Worm (Caenorhabditis elegans) whole organism, L4 larva: ENCODE measurements around the gene aakg-1.

Experiments used
- R02D3.7 ChIP-seq: fragments of 150-350 bp; sonication (generic microtip); optimal IDR thresholded peaks from 3 replicates; lab custom pipeline; 2014; ENCODE audit warnings: missing biosample characterization, missing genetic modification characterization
- T20F7.1 ChIP-seq: fragments of 200-800 bp; sonication (Bioruptor generic); optimal IDR thresholded peaks from 2 replicates; lab custom pipeline; 2018; ENCODE audit warnings: mild to moderate bottlenecking, missing genetic modification characterization, missing compliant biosample characterization
- T26A8.4 ChIP-seq: fragments of 200-800 bp; sonication (Bioruptor generic); IDR thresholded peaks from 2 replicates; pipeline ENCODE4 v1.3.6; 2022; ENCODE audit warnings: missing genetic modification characterization, missing compliant biosample characterization
- Y105C5A.15 ChIP-seq: fragments of 200-800 bp; sonication (Bioruptor generic); IDR thresholded peaks from 2 replicates; pipeline ENCODE4 v1.3.6; 2022; ENCODE audit warnings: missing genetic modification characterization, missing compliant biosample characterization
- Y5F2A.4 ChIP-seq: fragments of 200-800 bp; sonication (Bioruptor generic); optimal IDR thresholded peaks from 2 replicates; lab custom pipeline; 2018; ENCODE audit warnings: mild to moderate bottlenecking, missing genetic modification characterization, missing compliant biosample characterization
- attf-4 ChIP-seq: sonication (generic microtip); optimal IDR thresholded peaks from 3 replicates; lab custom pipeline; 2017; ENCODE audit warnings: missing biosample characterization, missing genetic modification characterization
- ceh-20 ChIP-seq: fragments of 200-800 bp; sonication (Bioruptor generic); IDR thresholded peaks from 2 replicates; pipeline ENCODE4 v1.3.6; 2022; ENCODE audit warnings: missing genetic modification reagents, missing genetic modification characterization, missing compliant biosample characterization
- ceh-62 ChIP-seq: sonication (generic microtip); optimal IDR thresholded peaks from 2 replicates; lab custom pipeline; 2017; ENCODE audit warnings: missing biosample characterization, missing genetic modification characterization
- ceh-82 ChIP-seq: sonication (generic microtip); optimal IDR thresholded peaks from 2 replicates; lab custom pipeline; 2017; ENCODE audit warnings: missing biosample characterization, missing genetic modification characterization
- ces-1 ChIP-seq: fragments of 150-350 bp; sonication (generic microtip); optimal IDR thresholded peaks from 4 replicates; lab custom pipeline; 2014; ENCODE audit warnings: missing biosample characterization, missing genetic modification reagents, missing genetic modification characterization
- ctbp-1 ChIP-seq: fragments of 200-800 bp; sonication (Bioruptor generic); IDR thresholded peaks from 2 replicates; pipeline ENCODE4 v1.3.6; 2022; ENCODE audit warnings: missing genetic modification reagents, missing genetic modification characterization, missing compliant biosample characterization
- daf-16 ChIP-seq, 3 experiments: sonication (generic microtip); optimal IDR thresholded peaks; 2 replicates each; lab custom pipeline; 2016 to 2017; ENCODE audit warnings: missing genetic modification characterization in 3 of 3, missing genetic modification reagents in 3 of 3, mild to moderate bottlenecking in 2 of 3, missing compliant biosample characterization in 2 of 3, missing biosample characterization in 1 of 3, moderate library complexity in 1 of 3
- dmd-6 ChIP-seq: fragments of 200-800 bp; sonication (Bioruptor generic); IDR thresholded peaks from 2 replicates; pipeline ENCODE4 v1.3.6; 2022; ENCODE audit warnings: missing genetic modification reagents, missing genetic modification characterization, missing compliant biosample characterization
- duxl-1 ChIP-seq: sonication (generic microtip); optimal IDR thresholded peaks from 2 replicates; lab custom pipeline; 2016; ENCODE audit warnings: mild to moderate bottlenecking, missing genetic modification characterization, moderate library complexity, missing compliant biosample characterization; ENCODE audit not compliant: poor library complexity
- dve-1 ChIP-seq: sonication (generic microtip); optimal IDR thresholded peaks from 2 replicates; lab custom pipeline; 2017; ENCODE audit warnings: antibody characterized with exemption, mild to moderate bottlenecking, missing genetic modification characterization, missing compliant biosample characterization; ENCODE audit not compliant: insufficient read depth
- egl-43 ChIP-seq: fragments of 200-800 bp; sonication (Bioruptor generic); IDR thresholded peaks from 2 replicates; pipeline ENCODE4 v1.3.6; 2022; ENCODE audit warnings: missing genetic modification reagents, missing genetic modification characterization, missing compliant biosample characterization
- fos-1 ChIP-seq: fragments of 150-350 bp; optimal IDR thresholded peaks from 2 replicates; lab custom pipeline; 2014; ENCODE audit warnings: missing biosample characterization, missing genetic modification characterization
- gei-8 ChIP-seq: fragments of 200-800 bp; sonication (Bioruptor generic); optimal IDR thresholded peaks from 2 replicates; lab custom pipeline; 2018; ENCODE audit warnings: mild to moderate bottlenecking, missing genetic modification characterization, missing compliant biosample characterization
- hif-1 ChIP-seq, 2 experiments: sonication (generic microtip); optimal IDR thresholded peaks; 2 replicates each; lab custom pipeline; 2016 to 2017; ENCODE audit warnings: missing compliant biosample characterization in 2 of 2, missing genetic modification characterization in 2 of 2, missing genetic modification reagents in 2 of 2, missing genotype in 2 of 2, mild to moderate bottlenecking in 1 of 2
- hlh-11 ChIP-seq: fragments of 200-800 bp; sonication (Bioruptor generic); optimal IDR thresholded peaks from 2 replicates; lab custom pipeline; 2018; ENCODE audit warnings: mild to moderate bottlenecking, missing genetic modification characterization, missing compliant biosample characterization
- hlh-30 ChIP-seq: sonication (generic microtip); optimal IDR thresholded peaks from 2 replicates; lab custom pipeline; 2017; ENCODE audit warnings: antibody characterized with exemption, mild to moderate bottlenecking, missing genetic modification characterization, missing compliant biosample characterization; ENCODE audit not compliant: insufficient read depth
- lin-39 ChIP-seq: fragments of 150-350 bp; optimal IDR thresholded peaks from 2 replicates; lab custom pipeline; 2014; ENCODE audit warnings: missing biosample characterization, missing genetic modification reagents, missing genetic modification characterization
- lir-3 ChIP-seq: sonication (generic microtip); optimal IDR thresholded peaks from 2 replicates; lab custom pipeline; 2016; ENCODE audit warnings: mild to moderate bottlenecking, missing genetic modification characterization, missing compliant biosample characterization
- lsy-2 ChIP-seq, 2 experiments: fragments of 150-350 bp in 1 of 2; sonication (generic microtip) in 1 of 2; optimal IDR thresholded peaks; 2 replicates each; lab custom pipeline; 2014 to 2017; ENCODE audit warnings: missing biosample characterization in 2 of 2, missing genetic modification characterization in 2 of 2
- madf-5 ChIP-seq, 2 experiments: fragments of 200-800 bp; sonication (Bioruptor generic); IDR thresholded peaks; 2 replicates each; pipeline ENCODE4 v1.3.6; 2022; ENCODE audit warnings: missing compliant biosample characterization in 2 of 2, missing genetic modification characterization in 2 of 2
- mep-1 ChIP-seq: fragments of 150-350 bp; sonication (generic microtip); optimal IDR thresholded peaks from 3 replicates; lab custom pipeline; 2014; ENCODE audit warnings: missing biosample characterization, missing genetic modification characterization
- mxl-3 ChIP-seq: fragments of 200-800 bp; sonication (Bioruptor generic); optimal IDR thresholded peaks from 2 replicates; lab custom pipeline; 2018; ENCODE audit warnings: mild to moderate bottlenecking, missing genetic modification characterization, missing compliant biosample characterization
- nhr-10 ChIP-seq: fragments of 150-350 bp; optimal IDR thresholded peaks from 2 replicates; lab custom pipeline; 2014; ENCODE audit warnings: missing biosample characterization, missing genetic modification characterization
- nhr-102 ChIP-seq: sonication (generic microtip); optimal IDR thresholded peaks from 2 replicates; lab custom pipeline; 2016; ENCODE audit warnings: mild to moderate bottlenecking, missing genetic modification characterization, moderate library complexity, missing compliant biosample characterization
- nhr-11 ChIP-seq: fragments of 150-350 bp; optimal IDR thresholded peaks from 2 replicates; lab custom pipeline; 2014; ENCODE audit warnings: missing biosample characterization, missing genetic modification characterization
- nhr-25 ChIP-seq: sonication (generic microtip); optimal IDR thresholded peaks from 2 replicates; lab custom pipeline; 2017; ENCODE audit warnings: missing genetic modification characterization, mild to moderate bottlenecking, missing compliant biosample characterization, antibody characterized with exemption, moderate library complexity, borderline replicate concordance; ENCODE audit not compliant: insufficient read depth
- nhr-42 ChIP-seq: fragments of 200-800 bp; sonication (Bioruptor generic); IDR thresholded peaks from 2 replicates; pipeline ENCODE4 v1.3.6; 2022; ENCODE audit warnings: missing genetic modification characterization, missing compliant biosample characterization
- nhr-48 ChIP-seq: sonication (generic microtip); optimal IDR thresholded peaks from 2 replicates; lab custom pipeline; 2016; ENCODE audit warnings: mild to moderate bottlenecking, missing genetic modification characterization, missing compliant biosample characterization
- nhr-6 ChIP-seq: fragments of 150-350 bp; optimal IDR thresholded peaks from 2 replicates; lab custom pipeline; 2014; ENCODE audit warnings: missing biosample characterization, missing genetic modification characterization
- nhr-76 ChIP-seq: fragments of 150-350 bp; optimal IDR thresholded peaks from 2 replicates; lab custom pipeline; 2014; ENCODE audit warnings: missing biosample characterization, missing genetic modification characterization
- nhr-77 ChIP-seq: fragments of 150-350 bp; optimal IDR thresholded peaks from 2 replicates; lab custom pipeline; 2014; ENCODE audit warnings: missing biosample characterization, missing genetic modification characterization
- pha-4 ChIP-seq, 2 experiments: fragments of 150-350 bp in 1 of 2; fragments of 200-800 bp in 1 of 2; sonication (Bioruptor generic) in 1 of 2; IDR thresholded peaks in 1 of 2; optimal IDR thresholded peaks in 1 of 2; 2 replicates each; pipeline versions ENCODE4 v1.3.6 to Lab custom; 2014 to 2022; ENCODE audit warnings: missing genetic modification characterization in 2 of 2, missing genetic modification reagents in 2 of 2, missing biosample characterization in 1 of 2, missing compliant biosample characterization in 1 of 2
- pqm-1 ChIP-seq: sonication (generic microtip); optimal IDR thresholded peaks from 2 replicates; lab custom pipeline; 2017; ENCODE audit warnings: missing biosample characterization, missing genetic modification characterization
- rbr-2 ChIP-seq: sonication (generic microtip); optimal IDR thresholded peaks from 2 replicates; lab custom pipeline; 2016; ENCODE audit warnings: missing genotype, missing genetic modification characterization, missing compliant biosample characterization
- saeg-2 ChIP-seq: fragments of 200-800 bp; sonication (Bioruptor generic); IDR thresholded peaks from 2 replicates; pipeline ENCODE4 v1.3.6; 2022; ENCODE audit warnings: missing genetic modification reagents, missing genetic modification characterization, missing compliant biosample characterization
- set-16 ChIP-seq: fragments of 200-800 bp; sonication (Bioruptor generic); IDR thresholded peaks from 2 replicates; pipeline ENCODE4 v1.3.6; 2022; ENCODE audit warnings: missing genetic modification reagents, missing genetic modification characterization, missing compliant biosample characterization
- tag-97 ChIP-seq: fragments of 200-800 bp; sonication (Bioruptor generic); IDR thresholded peaks from 2 replicates; pipeline ENCODE4 v1.3.6; 2022; ENCODE audit warnings: missing genetic modification characterization, missing compliant biosample characterization
- tra-1 ChIP-seq: fragments of 200-800 bp; sonication (Bioruptor generic); IDR thresholded peaks from 2 replicates; pipeline ENCODE4 v1.3.6; 2022; ENCODE audit warnings: missing genetic modification reagents, missing genetic modification characterization, missing compliant biosample characterization
- vab-7 ChIP-seq: fragments of 200-800 bp; sonication (Bioruptor generic); IDR thresholded peaks from 2 replicates; pipeline ENCODE4 v1.3.6; 2022; ENCODE audit warnings: missing genetic modification reagents, missing genetic modification characterization, missing compliant biosample characterization
- zfp-2 ChIP-seq: sonication (generic microtip); optimal IDR thresholded peaks from 2 replicates; lab custom pipeline; 2016; ENCODE audit warnings: mild to moderate bottlenecking, missing genetic modification characterization, missing compliant biosample characterization
- zip-11 ChIP-seq: fragments of 200-800 bp; sonication (Bioruptor generic); IDR thresholded peaks from 2 replicates; pipeline ENCODE4 v1.3.6; 2022; ENCODE audit warnings: missing genetic modification characterization, missing compliant biosample characterization
- zip-2 ChIP-seq: fragments of 150-350 bp; optimal IDR thresholded peaks from 2 replicates; lab custom pipeline; 2014; ENCODE audit warnings: missing biosample characterization, missing genetic modification characterization
- ztf-7 ChIP-seq: fragments of 150-350 bp; optimal IDR thresholded peaks from 2 replicates; lab custom pipeline; 2014; ENCODE audit warnings: missing biosample characterization, missing genetic modification characterization

The aakg-1 gene

DNA sequence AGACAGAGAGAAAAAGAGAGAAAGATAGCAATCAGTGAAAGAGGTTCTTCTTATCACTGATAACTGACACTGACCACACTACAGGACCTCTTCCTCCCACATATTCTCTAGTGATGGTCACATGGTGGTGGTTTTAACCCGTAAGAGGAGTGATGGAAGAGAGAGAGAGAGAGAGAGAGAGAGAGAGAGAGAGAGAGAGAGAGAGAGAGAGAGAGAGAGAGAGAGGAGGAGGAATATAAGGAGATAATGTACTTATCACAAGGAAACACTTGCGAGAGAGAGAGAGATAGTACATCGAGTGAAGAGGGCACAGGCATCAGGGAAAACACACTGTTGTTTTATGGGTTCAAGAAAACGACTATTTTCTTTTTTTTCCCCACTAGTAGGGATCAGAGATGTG lies 25.5 kb downstream of the aakg-1 start (continued):
- TF ChIP-seq nhr-102: peak; percentile 80
- TF ChIP-seq daf-16 (GFP tag; optimal IDR thresholded peaks at IDR 0.05; lab: Kevin White, UChicago): no peak
- peak; percentile 81 for TF ChIP-seq daf-16 (tag; optimal IDR thresholded peaks at IDR 0.05; lab: Kevin White, UChicago)
- TF ChIP-seq pha-4 (GFP tag; IDR thresholded peaks at IDR 0.05; lab: Robert Waterston, UW): peak; percentile 67; the same call in 1 of the 2 replicates
- TF ChIP-seq pha-4 (tag; optimal IDR thresholded peaks at IDR 0.05; lab: Kevin White, UChicago): no peak
- no peak for TF ChIP-seq madf-5 (GFP tag; IDR thresholded peaks at IDR 0.05; lab: Robert Waterston, UW)
- TF ChIP-seq nhr-76 (tag; lab: Kevin White, UChicago): no peak
- peak; percentile 50 for TF ChIP-seq zip-2 (tag; lab: Kevin White, UChicago)
- TF ChIP-seq zip-11 (GFP tag; lab: Robert Waterston, UW): no peak
- no peak for TF ChIP-seq gei-8 (GFP tag; lab: Kevin White, UChicago)
- TF ChIP-seq ceh-82 (tag; lab: Kevin White, UChicago): no peak
- TF ChIP-seq hlh-11 (tag; lab: Kevin White, UChicago): peak; percentile 96

- no peak for TF ChIP-seq lsy-2 (tag; optimal IDR thresholded peaks at IDR 0.05; lab: Kevin White, UChicago)
- no peak for TF ChIP-seq set-16 (GFP tag; lab: Robert Waterston, UW)
- TF ChIP-seq vab-7 (GFP tag; lab: Robert Waterston, UW): no peak
- TF ChIP-seq gei-8 (GFP tag; lab: Kevin White, UChicago): no peak
- TF ChIP-seq ceh-20 (GFP tag; lab: Robert Waterston, UW): no peak
- no peak for TF ChIP-seq tra-1 (GFP tag; lab: Robert Waterston, UW)
- TF ChIP-seq nhr-48 (tag; lab: Kevin White, UChicago): no peak
- TF ChIP-seq dve-1 (tag; lab: Kevin White, UChicago): peak; percentile 51
- TF ChIP-seq hlh-30 (tag; lab: Kevin White, UChicago): no peak
- TF ChIP-seq Y5F2A.4 (GFP tag; lab: Kevin White, UChicago): no peak
- no peak for TF ChIP-seq ceh-62 (tag; lab: Kevin White, UChicago)
- no peak for TF ChIP-seq nhr-102
- TF ChIP-seq lin-39: no peak
- no peak for TF ChIP-seq nhr-10 (tag; lab: Kevin White, UChicago)
- TF ChIP-seq mep-1 (tag; lab: Kevin White, UChicago): no peak
- peak; percentile 53 for TF ChIP-seq dmd-6 (GFP tag; lab: Robert Waterston, UW)
- TF ChIP-seq nhr-25 (tag; lab: Kevin White, UChicago): no peak
- no peak for TF ChIP-seq nhr-11 (tag; lab: Kevin White, UChicago)
- TF ChIP-seq hif-1 (tag; optimal IDR thresholded peaks at IDR 0.05; lab: Kevin White, UChicago): no peak
- no peak for TF ChIP-seq duxl-1 (tag; lab: Kevin White, UChicago)
- no peak for TF ChIP-seq ces-1 (GFP tag; lab: Kevin White, UChicago)
- peak; percentile 43 for TF ChIP-seq mxl-3 (GFP tag; lab: Kevin White, UChicago)
- TF ChIP-seq egl-43: no peak
- TF ChIP-seq T26A8.4 (GFP tag; lab: Robert Waterston, UW): no peak
- TF ChIP-seq nhr-77 (tag; lab: Kevin White, UChicago): no peak
- TF ChIP-seq ctbp-1 (GFP tag; lab: Robert Waterston, UW): no peak
- no peak for TF ChIP-seq nhr-6
- no peak for TF ChIP-seq daf-16 (GFP tag; optimal IDR thresholded peaks at IDR 0.05; lab: Kevin White, UChicago)
- peak; percentile 94 for TF ChIP-seq daf-16 (tag; optimal IDR thresholded peaks at IDR 0.05; lab: Kevin White, UChicago)
- TF ChIP-seq rbr-2 (tag; lab: Kevin White, UChicago): no peak
- TF ChIP-seq nhr-42 (GFP tag; lab: Robert Waterston, UW): no peak
- no peak for TF ChIP-seq lir-3 (tag; lab: Kevin White, UChicago)
- no peak for TF ChIP-seq T20F7.1 (GFP tag; lab: Kevin White, UChicago)
- TF ChIP-seq tag-97: no peak
- TF ChIP-seq pqm-1 (tag; lab: Kevin White, UChicago): peak; percentile 76
- TF ChIP-seq Y105C5A.15 (GFP tag; lab: Robert Waterston, UW): no peak
- no peak for TF ChIP-seq attf-4 (tag; lab: Kevin White, UChicago)
- TF ChIP-seq hlh-11 (tag; lab: Kevin White, UChicago): peak; percentile 60
- TF ChIP-seq zfp-2 (tag; lab: Kevin White, UChicago): no peak
- no peak for TF ChIP-seq fos-1
- no peak for TF ChIP-seq saeg-2 (GFP tag; lab: Robert Waterston, UW)
- no peak for TF ChIP-seq R02D3.7 (tag; lab: Kevin White, UChicago)
- no peak for TF ChIP-seq ztf-7 (tag; lab: Kevin White, UChicago)
- TF ChIP-seq zip-11 (GFP tag; lab: Robert Waterston, UW): no peak
Observed at ce11 chrIII:12548441-12548840, 26.8 kb downstream of the aakg-1 start.
